Worm (Caenorhabditis elegans) whole organism, L1 larva: ENCODE results near the gene clec-6.

ENCODE experiments used
- C16A3.4 ChIP-seq: fragments of 150-350 bp; optimal IDR thresholded peaks from 2 replicates; lab custom pipeline; 2014; ENCODE audit warnings: missing biosample characterization, missing genetic modification characterization
- F16B12.6 ChIP-seq: fragments of 150-350 bp; optimal IDR thresholded peaks from 2 replicates; lab custom pipeline; 2014; ENCODE audit warnings: missing biosample characterization, missing genetic modification characterization
- aha-1 ChIP-seq: fragments of 150-350 bp; optimal IDR thresholded peaks from 2 replicates; lab custom pipeline; 2014; ENCODE audit warnings: missing biosample characterization, missing genetic modification characterization
- aly-2 ChIP-seq: fragments of 150-350 bp; optimal IDR thresholded peaks from 2 replicates; lab custom pipeline; 2014; ENCODE audit warnings: missing biosample characterization, missing genetic modification characterization
- ama-1 ChIP-seq: fragments of 150-350 bp; optimal IDR thresholded peaks from 2 replicates; lab custom pipeline; 2014
- blmp-1 ChIP-seq: fragments of 150-350 bp; optimal IDR thresholded peaks from 2 replicates; lab custom pipeline; 2014; ENCODE audit warnings: missing biosample characterization, missing genetic modification characterization
- ceh-63 ChIP-seq: fragments of 200-800 bp; sonication (Bioruptor generic); optimal IDR thresholded peaks from 2 replicates; lab custom pipeline; 2018; ENCODE audit warnings: mild to moderate bottlenecking, missing genetic modification characterization, missing compliant biosample characterization
- ceh-8 ChIP-seq: fragments of 200-800 bp; sonication (Bioruptor generic); optimal IDR thresholded peaks from 2 replicates; lab custom pipeline; 2018; ENCODE audit warnings: mild to moderate bottlenecking, missing genetic modification characterization, moderate library complexity, missing compliant biosample characterization
- ceh-88 ChIP-seq: fragments of 200-800 bp; sonication (Bioruptor generic); IDR thresholded peaks from 2 replicates; pipeline ENCODE4 v1.3.6; 2022; ENCODE audit warnings: missing genetic modification characterization, missing compliant biosample characterization
- ceh-90 ChIP-seq: sonication (generic microtip); optimal IDR thresholded peaks from 2 replicates; lab custom pipeline; 2016; ENCODE audit warnings: missing genetic modification characterization, missing compliant biosample characterization
- ces-1 ChIP-seq: fragments of 150-350 bp; optimal IDR thresholded peaks from 2 replicates; lab custom pipeline; 2014; ENCODE audit warnings: missing biosample characterization, missing genetic modification reagents, missing genetic modification characterization
- efl-1 ChIP-seq, 4 experiments: fragments of 150-350 bp; optimal IDR thresholded peaks in 3 of 4; peaks in 1 of 4; 1 replicate in 1 of 4; 2 replicates in 3 of 4; lab custom pipeline; 2014; ENCODE audit warnings: missing biosample characterization in 2 of 4, missing genetic modification characterization in 2 of 4, missing genetic modification reagents in 2 of 4
- efl-3 ChIP-seq: fragments of 200-800 bp; sonication (Bioruptor generic); optimal IDR thresholded peaks from 2 replicates; lab custom pipeline; 2018; ENCODE audit warnings: mild to moderate bottlenecking, missing genetic modification characterization, missing compliant biosample characterization
- egl-13 ChIP-seq: sonication (generic microtip); optimal IDR thresholded peaks from 2 replicates; lab custom pipeline; 2016; ENCODE audit warnings: missing genotype, missing genetic modification reagents, missing genetic modification characterization, missing compliant biosample characterization
- egl-27 ChIP-seq, 2 experiments: fragments of 150-350 bp in 1 of 2; sonication (generic microtip); optimal IDR thresholded peaks; 3 replicates each; lab custom pipeline; 2017 to 2018; ENCODE audit warnings: missing biosample characterization in 2 of 2, missing genetic modification characterization in 2 of 2, missing genetic modification reagents in 2 of 2
- elt-3 ChIP-seq, 6 experiments: fragments of 150-350 bp in 1 of 6; sonication (generic microtip); optimal IDR thresholded peaks; 2 replicates each; lab custom pipeline; 2017 to 2018; ENCODE audit warnings: missing biosample characterization in 6 of 6, missing genetic modification characterization in 6 of 6, inconsistent platforms in 1 of 6
- ets-5 ChIP-seq: fragments of 200-800 bp; sonication (Bioruptor generic); IDR thresholded peaks from 2 replicates; pipeline ENCODE4 v1.3.6; 2022; ENCODE audit warnings: missing genetic modification characterization, missing compliant biosample characterization
- fkh-10 ChIP-seq: sonication (generic microtip); optimal IDR thresholded peaks from 2 replicates; lab custom pipeline; 2017; ENCODE audit warnings: missing biosample characterization, missing genetic modification reagents, missing genetic modification characterization
- fkh-8 ChIP-seq: sonication (generic microtip); optimal IDR thresholded peaks from 2 replicates; lab custom pipeline; 2016; ENCODE audit warnings: mild to moderate bottlenecking, missing genetic modification characterization, missing compliant biosample characterization
- grh-1 ChIP-seq: fragments of 200-800 bp; sonication (Bioruptor generic); IDR thresholded peaks from 2 replicates; pipeline ENCODE4 v1.3.6; 2022; ENCODE audit warnings: missing genetic modification reagents, missing genetic modification characterization, missing compliant biosample characterization
- hlh-17 ChIP-seq: fragments of 200-800 bp; sonication (Bioruptor generic); optimal IDR thresholded peaks from 2 replicates; lab custom pipeline; 2018; ENCODE audit warnings: missing genetic modification characterization, mild to moderate bottlenecking, missing compliant biosample characterization, moderate library complexity, borderline replicate concordance
- hpl-2 ChIP-seq: fragments of 150-350 bp; optimal IDR thresholded peaks from 2 replicates; lab custom pipeline; 2014; ENCODE audit warnings: missing biosample characterization, missing genetic modification reagents, missing genetic modification characterization
- irx-1 ChIP-seq: sonication (generic microtip); optimal IDR thresholded peaks from 2 replicates; lab custom pipeline; 2016; ENCODE audit warnings: missing genetic modification characterization, missing compliant biosample characterization
- isw-1 ChIP-seq: fragments of 200-800 bp; sonication (Bioruptor generic); IDR thresholded peaks from 2 replicates; pipeline ENCODE4 v1.3.6; 2022; ENCODE audit warnings: missing genetic modification characterization, missing compliant biosample characterization
- jun-1 ChIP-seq: fragments of 150-350 bp; optimal IDR thresholded peaks from 2 replicates; lab custom pipeline; 2014; ENCODE audit warnings: missing biosample characterization, missing genetic modification reagents, missing genetic modification characterization
- lin-13 ChIP-seq: fragments of 150-350 bp; optimal IDR thresholded peaks from 2 replicates; lab custom pipeline; 2014; ENCODE audit warnings: missing biosample characterization, missing genetic modification reagents, missing genetic modification characterization
- lin-14 ChIP-seq: fragments of 200-800 bp; sonication (Bioruptor generic); optimal IDR thresholded peaks from 2 replicates; lab custom pipeline; 2018; ENCODE audit warnings: mild to moderate bottlenecking, missing genetic modification characterization, moderate library complexity, missing compliant biosample characterization
- lin-15B ChIP-seq: fragments of 150-350 bp; sonication (generic microtip); optimal IDR thresholded peaks from 3 replicates; lab custom pipeline; 2014; ENCODE audit warnings: missing biosample characterization, missing genetic modification characterization
- lin-35 ChIP-seq, 2 experiments: fragments of 150-350 bp; optimal IDR thresholded peaks; 2 replicates each; lab custom pipeline; 2014; ENCODE audit warnings: missing biosample characterization in 2 of 2, missing genetic modification characterization in 2 of 2, missing genetic modification reagents in 2 of 2
- lsy-2 ChIP-seq, 2 experiments: fragments of 150-350 bp; optimal IDR thresholded peaks; 2 replicates each; lab custom pipeline; 2014; ENCODE audit warnings: missing biosample characterization in 2 of 2, missing genetic modification characterization in 2 of 2
- mab-9 ChIP-seq: fragments of 200-800 bp; sonication (Bioruptor generic); IDR thresholded peaks from 2 replicates; pipeline ENCODE4 v1.3.6; 2022; ENCODE audit warnings: missing genetic modification reagents, missing genetic modification characterization, missing compliant biosample characterization
- mef-2 ChIP-seq: fragments of 150-350 bp; optimal IDR thresholded peaks from 2 replicates; lab custom pipeline; 2014; ENCODE audit warnings: missing biosample characterization, missing genetic modification characterization
- mep-1 ChIP-seq: fragments of 150-350 bp; optimal IDR thresholded peaks from 2 replicates; lab custom pipeline; 2014; ENCODE audit warnings: missing biosample characterization, missing genetic modification characterization
- nhr-20 ChIP-seq: sonication (generic microtip); optimal IDR thresholded peaks from 2 replicates; lab custom pipeline; 2016; ENCODE audit warnings: mild to moderate bottlenecking, missing genetic modification characterization, missing compliant biosample characterization
- nhr-47 ChIP-seq: sonication (generic microtip); optimal IDR thresholded peaks from 2 replicates; lab custom pipeline; 2016; ENCODE audit warnings: mild to moderate bottlenecking, missing genetic modification characterization, moderate library complexity, missing compliant biosample characterization
- nhr-71 ChIP-seq: sonication (generic microtip); optimal IDR thresholded peaks from 2 replicates; lab custom pipeline; 2016; ENCODE audit warnings: mild to moderate bottlenecking, missing genetic modification characterization, moderate library complexity, missing compliant biosample characterization
- nhr-76 ChIP-seq: sonication (generic microtip); optimal IDR thresholded peaks from 2 replicates; lab custom pipeline; 2017; ENCODE audit warnings: missing biosample characterization, missing genetic modification characterization
- nhr-77 ChIP-seq: fragments of 150-350 bp; optimal IDR thresholded peaks from 2 replicates; lab custom pipeline; 2014; ENCODE audit warnings: missing biosample characterization, missing genetic modification characterization
- nhr-90 ChIP-seq: sonication (generic microtip); optimal IDR thresholded peaks from 2 replicates; lab custom pipeline; 2016; ENCODE audit warnings: mild to moderate bottlenecking, missing genetic modification characterization, missing compliant biosample characterization; ENCODE audit not compliant: poor library complexity
- pag-3 ChIP-seq: sonication (generic microtip); optimal IDR thresholded peaks from 2 replicates; lab custom pipeline; 2017; ENCODE audit warnings: missing genetic modification characterization, mild to moderate bottlenecking, missing compliant biosample characterization, antibody characterized with exemption, borderline replicate concordance; ENCODE audit not compliant: insufficient read depth
- pax-3 ChIP-seq: fragments of 200-800 bp; sonication (Bioruptor generic); optimal IDR thresholded peaks from 2 replicates; lab custom pipeline; 2018; ENCODE audit warnings: mild to moderate bottlenecking, missing genetic modification characterization, moderate library complexity, missing compliant biosample characterization
- skn-1 ChIP-seq: fragments of 150-350 bp; optimal IDR thresholded peaks from 2 replicates; lab custom pipeline; 2014; ENCODE audit warnings: missing biosample characterization, missing genetic modification characterization
- snu-23 ChIP-seq: sonication (generic microtip); optimal IDR thresholded peaks from 2 replicates; lab custom pipeline; 2016; ENCODE audit warnings: missing genetic modification characterization, missing compliant biosample characterization
- sptf-1 ChIP-seq: fragments of 150-350 bp; optimal IDR thresholded peaks from 2 replicates; lab custom pipeline; 2014; ENCODE audit warnings: missing biosample characterization, missing genetic modification characterization
- sup-37 ChIP-seq: fragments of 200-800 bp; sonication (Bioruptor generic); optimal IDR thresholded peaks from 2 replicates; lab custom pipeline; 2018; ENCODE audit warnings: mild to moderate bottlenecking, missing genetic modification characterization, missing compliant biosample characterization
- tbx-2 ChIP-seq: sonication (generic microtip); optimal IDR thresholded peaks from 2 replicates; lab custom pipeline; 2016; ENCODE audit warnings: missing genetic modification characterization, missing compliant biosample characterization
- unc-130 ChIP-seq: fragments of 150-350 bp; optimal IDR thresholded peaks from 2 replicates; lab custom pipeline; 2017; ENCODE audit warnings: missing biosample characterization, missing genetic modification characterization, inconsistent platforms
- unc-62 ChIP-seq: fragments of 150-350 bp; optimal IDR thresholded peaks from 2 replicates; lab custom pipeline; 2014; ENCODE audit warnings: missing biosample characterization, missing genetic modification reagents, missing genetic modification characterization
- unc-98 ChIP-seq: fragments of 200-800 bp; sonication (Bioruptor generic); IDR thresholded peaks from 2 replicates; pipeline ENCODE4 v1.3.6; 2022; ENCODE audit warnings: missing genetic modification characterization, missing compliant biosample characterization
- xbp-1 ChIP-seq: sonication (generic microtip); optimal IDR thresholded peaks from 2 replicates; lab custom pipeline; 2016; ENCODE audit warnings: missing genetic modification characterization, missing compliant biosample characterization
- zag-1 ChIP-seq: fragments of 150-350 bp; optimal IDR thresholded peaks from 2 replicates; lab custom pipeline; 2014; ENCODE audit warnings: missing biosample characterization, missing genetic modification characterization
- zip-4 ChIP-seq: fragments of 200-800 bp; sonication (Bioruptor generic); optimal IDR thresholded peaks from 2 replicates; lab custom pipeline; 2018; ENCODE audit warnings: mild to moderate bottlenecking, missing genetic modification characterization, moderate library complexity, missing compliant biosample characterization

Gene clec-6

ce11 chrIII:4930154-4930679, 43.0 kb upstream of the clec-6 start, which contains the start of gene set-2 (continued):
- TF ChIP-seq F16B12.6 = peak; percentile 54
- TF ChIP-seq ceh-88 (GFP tag; lab: Robert Waterston, UW) = no peak
- TF ChIP-seq nhr-47 (tag; lab: Kevin White, UChicago) = peak; percentile 81
- TF ChIP-seq efl-3 (GFP tag; lab: Kevin White, UChicago) = no peak
- peak; percentile 22 for TF ChIP-seq C16A3.4 (tag; lab: Kevin White, UChicago)
- TF ChIP-seq unc-98 (GFP tag; lab: Robert Waterston, UW) = peak; percentile 81
- peak; percentile 44 for TF ChIP-seq aly-2 (tag; lab: Kevin White, UChicago)
- TF ChIP-seq lin-15B (tag; lab: Kevin White, UChicago) = peak; percentile 73
- TF ChIP-seq aha-1 (tag; lab: Kevin White, UChicago) = no peak
- TF ChIP-seq zip-4 (GFP tag; lab: Kevin White, UChicago) = no peak
- TF ChIP-seq zag-1 (tag; lab: Kevin White, UChicago) = no peak
- TF ChIP-seq fkh-10 (GFP tag; lab: Kevin White, UChicago) = no peak
- TF ChIP-seq skn-1 (tag; lab: Kevin White, UChicago) = peak; percentile 54
- peak; percentile 85 for TF ChIP-seq tbx-2 (tag; lab: Kevin White, UChicago)
- peak; percentile 62 to 76 for TF ChIP-seq lsy-2 (tag; optimal IDR thresholded peaks at IDR 0.05; lab: Kevin White, UChicago)
- TF ChIP-seq nhr-90 (tag; lab: Kevin White, UChicago) = peak; percentile 87
- peak; percentile 63 for TF ChIP-seq lin-14 (GFP tag; lab: Kevin White, UChicago)
- no peak for TF ChIP-seq egl-27 (tag; optimal IDR thresholded peaks at IDR 0.05; lab: Kevin White, UChicago)
- TF ChIP-seq snu-23 (GFP tag; lab: Kevin White, UChicago) = peak; percentile 74
- no peak for TF ChIP-seq ets-5 (GFP tag; lab: Robert Waterston, UW)
- TF ChIP-seq elt-3 (tag; optimal IDR thresholded peaks at IDR 0.05; lab: Kevin White, UChicago) = no peak
- no peak for TF ChIP-seq unc-130 (tag; lab: Kevin White, UChicago)
- no peak for TF ChIP-seq grh-1
- TF ChIP-seq nhr-20 (tag; lab: Kevin White, UChicago) = peak; percentile 65
- peak; percentile 75 for TF ChIP-seq xbp-1 (tag; lab: Kevin White, UChicago)
- peak; percentile 84 for TF ChIP-seq nhr-71
- TF ChIP-seq fkh-8 = peak; percentile 62
- peak; percentile 24 for TF ChIP-seq jun-1 (tag; lab: Kevin White, UChicago)
- TF ChIP-seq ceh-90 = peak; percentile 91
- TF ChIP-seq egl-13 = peak; percentile 73
- TF ChIP-seq sptf-1 (tag; lab: Kevin White, UChicago) = no peak
- peak; percentile 70 for TF ChIP-seq isw-1 (GFP tag; lab: Robert Waterston, UW)
- TF ChIP-seq nhr-76 (tag; lab: Kevin White, UChicago) = no peak
- no peak for TF ChIP-seq ceh-8 (GFP tag; lab: Kevin White, UChicago)
- peak; percentile 93 to 95 for TF ChIP-seq efl-1 (optimal IDR thresholded peaks at IDR 0.05; lab: Kevin White, UChicago)
- peak; percentile 93 to 99 for TF ChIP-seq efl-1 (GFP tag; optimal IDR thresholded peaks at IDR 0.05 in 1 of 2; lab: Kevin White, UChicago)
- no peak for TF ChIP-seq ces-1 (GFP tag; lab: Kevin White, UChicago)
- peak; percentile 44 for TF ChIP-seq blmp-1 (tag; lab: Kevin White, UChicago)
- TF ChIP-seq ama-1 (lab: Kevin White, UChicago) = no peak
- peak; percentile 95 to 96 for TF ChIP-seq lin-35 (GFP tag; optimal IDR thresholded peaks at IDR 0.05; lab: Kevin White, UChicago)
- TF ChIP-seq hlh-17 = no peak
- no peak for TF ChIP-seq pag-3 (tag; lab: Kevin White, UChicago)
- no peak for TF ChIP-seq mef-2 (tag; lab: Kevin White, UChicago)
- no peak for TF ChIP-seq hpl-2 (GFP tag; lab: Kevin White, UChicago)
- TF ChIP-seq nhr-77 = peak; percentile 30
- TF ChIP-seq mep-1 = peak; percentile 55
- no peak for TF ChIP-seq ceh-63
- no peak for TF ChIP-seq mab-9
- peak; percentile 87 for TF ChIP-seq irx-1 (tag; lab: Kevin White, UChicago)
- TF ChIP-seq unc-62 (GFP tag; lab: Kevin White, UChicago) = no peak
- TF ChIP-seq sup-37 (GFP tag; lab: Kevin White, UChicago) = no peak
- peak; percentile 39 for TF ChIP-seq lin-13
- TF ChIP-seq pax-3 (tag; lab: Kevin White, UChicago) = peak; percentile 78
